Fruit fly (Drosophila melanogaster) whole organism, wandering third instar larva: ENCODE results near the gene CG2983.

Experiments
- Dfd ChIP-seq: fragments of >200 bp; optimal IDR thresholded peaks from 2 replicates; lab custom pipeline; 2017; ENCODE audit warnings: missing biosample characterization, missing genetic modification characterization
- Hr78 ChIP-seq: fragments of >200 bp; optimal IDR thresholded peaks from 2 replicates; lab custom pipeline; 2017; ENCODE audit warnings: missing biosample characterization, missing genetic modification characterization
- N ChIP-seq: fragments of >200 bp; optimal IDR thresholded peaks from 2 replicates; lab custom pipeline; 2018; ENCODE audit warnings: missing biosample characterization, missing external identifiers, missing genetic modification characterization
- Rel ChIP-seq, 2 experiments: fragments of 200-800 bp; sonication (Bioruptor generic) in 1 of 2; optimal IDR thresholded peaks; 2 replicates in 1 of 2; 3 replicates in 1 of 2; lab custom pipeline; 2016 to 2019; ENCODE audit warnings: mild to moderate bottlenecking in 2 of 2, missing biosample characterization in 2 of 2, missing genetic modification characterization in 2 of 2, moderate library complexity in 1 of 2

CG2983 gene

DNA sequence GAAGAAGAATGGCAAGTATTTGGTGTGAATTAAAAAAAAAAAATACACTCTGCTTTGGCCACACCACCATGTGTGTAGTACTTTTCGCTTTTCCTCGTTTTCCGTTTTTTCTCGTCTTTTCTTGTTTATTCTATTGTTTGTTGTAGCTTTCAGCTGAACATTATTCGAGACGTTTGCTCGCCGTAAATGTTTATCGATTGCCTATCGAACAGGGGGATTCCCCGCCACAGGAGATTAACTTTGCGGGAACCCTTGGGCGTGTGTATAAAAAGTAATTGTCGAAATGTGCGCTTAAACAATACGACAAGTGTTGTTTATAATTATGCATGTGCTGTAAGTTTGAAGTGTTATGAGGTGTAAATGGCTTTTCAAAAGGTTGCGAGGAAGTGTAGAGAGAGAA is 50.3 kb downstream of the CG2983 start:
- TF ChIP-seq Rel (GFP tag; optimal IDR thresholded peaks at IDR 0.05; lab: Kevin White, UChicago) (no peak), Rel (tag; optimal IDR thresholded peaks at IDR 0.05; lab: Kevin White, UChicago) (peak; percentile 29), Dfd (no peak)

DNA sequence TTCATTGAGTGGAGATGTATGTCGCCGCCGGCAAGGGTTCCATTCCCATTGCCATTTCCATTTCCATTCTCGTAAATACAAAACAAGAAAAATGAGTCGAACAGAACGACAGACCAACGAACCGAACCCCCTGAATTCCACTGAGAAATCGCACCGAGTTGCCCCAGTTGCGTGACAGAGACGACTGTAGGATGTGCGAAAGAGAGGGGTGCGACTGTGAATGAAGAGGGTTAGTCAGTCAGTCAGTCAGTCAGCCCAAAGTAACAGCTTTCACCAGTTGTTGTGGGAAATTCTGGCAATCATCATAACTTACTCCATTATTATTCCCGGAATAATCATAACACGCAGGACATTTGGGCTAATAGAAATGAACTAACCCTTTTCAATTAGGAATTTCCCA is 50.8 kb downstream of the CG2983 start:
- TF ChIP-seq N (GFP tag; lab: Kevin White, UChicago), result no peak
- no peak for TF ChIP-seq Hr78 (GFP tag; lab: Kevin White, UChicago)
- TF ChIP-seq, all 38 proteins: peak for 0
